Worm (Caenorhabditis elegans): Measurements from ENCODE around the gene srd-19.

Gene srd-19

DNA sequence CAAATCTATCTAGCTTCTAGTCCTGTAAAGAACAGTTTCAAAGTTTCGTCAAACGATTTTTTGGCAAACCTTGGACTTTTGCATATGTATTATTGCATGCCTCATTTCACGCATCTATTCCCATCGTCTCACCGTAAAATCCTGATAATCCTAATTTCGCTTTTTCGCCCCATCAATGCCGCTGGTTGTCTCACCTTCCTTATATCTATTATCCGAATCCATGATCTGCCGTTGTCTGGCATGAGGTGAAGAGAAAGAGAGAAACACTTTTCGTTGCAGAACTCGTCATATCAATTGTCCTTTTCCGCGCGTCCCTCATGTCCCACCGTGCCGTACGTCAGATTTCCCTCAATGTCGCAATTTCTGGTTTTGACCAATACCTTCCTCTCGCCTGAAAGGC lies 14.0 kb downstream of the srd-19 start, which contains the start of gene cut-2:
Gene cut-2 (plus strand): TSS at position 365 of the 400 bp plus-strand sequence.
- TF ChIP-seq attf-3 (GFP tag; conservative IDR thresholded peaks at IDR 0.05) (no peak), cebp-1 (GFP tag; IDR thresholded peaks at IDR 0.05) (no peak), cebp-1 (tag; optimal IDR thresholded peaks at IDR 0.05) (no peak), F39B2.1 (GFP tag; IDR thresholded peaks at IDR 0.05) (no peak), egrh-3 (GFP tag; IDR thresholded peaks at IDR 0.05) (no peak), ceh-40 (GFP tag; IDR thresholded peaks at IDR 0.05) (no peak), rpc-1 (optimal IDR thresholded peaks at IDR 0.05) (no peak), rpc-1 (tag; optimal IDR thresholded peaks at IDR 0.05) (no peak), sdz-38 (tag; optimal IDR thresholded peaks at IDR 0.05) (no peak), dpl-1 (GFP tag; optimal IDR thresholded peaks at IDR 0.05) (no peak), ccch-3 (GFP tag; optimal IDR thresholded peaks at IDR 0.05) (no peak)

DNA sequence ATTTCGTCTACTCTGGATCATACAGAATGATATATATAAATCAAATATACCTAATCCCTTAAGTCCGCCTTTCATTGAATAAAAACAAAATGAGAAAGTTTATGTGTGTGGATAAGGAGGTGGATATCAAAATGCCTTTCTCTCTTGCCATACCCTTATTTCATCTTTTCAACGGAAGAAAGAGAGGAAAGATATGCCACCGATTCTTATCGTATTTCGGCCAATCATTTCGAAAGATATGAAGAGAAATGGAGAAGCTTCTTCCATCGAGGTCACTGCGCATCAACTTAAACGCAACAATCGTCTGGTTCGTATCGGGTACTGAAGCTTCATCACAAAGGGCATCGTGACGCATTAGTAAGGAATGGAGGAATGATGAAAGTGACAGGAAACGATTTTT lies 15.3 kb downstream of the srd-19 start:
- TF ChIP-seq ztf-3 (GFP tag; optimal IDR thresholded peaks at IDR 0.05) (no peak), rcor-1 (GFP tag; IDR thresholded peaks at IDR 0.05) (no peak), F55B11.4 (tag; optimal IDR thresholded peaks at IDR 0.05; ENCODE audit: borderline replicate concordance, insufficient read depth) (no peak), ama-1 (optimal IDR thresholded peaks at IDR 0.05) (no peak), ama-1 (GFP tag; optimal IDR thresholded peaks at IDR 0.05) (no peak), nhr-27 (tag; optimal IDR thresholded peaks at IDR 0.05) (no peak), pha-4 (tag; optimal IDR thresholded peaks at IDR 0.05) (no peak), Y53F4B.3 (GFP tag; IDR thresholded peaks at IDR 0.05) (no peak), tbp1 (GFP tag; optimal IDR thresholded peaks at IDR 0.05) (no peak), tbx-9 (tag; optimal IDR thresholded peaks at IDR 0.05; ENCODE audit: borderline replicate concordance) (no peak)

DNA sequence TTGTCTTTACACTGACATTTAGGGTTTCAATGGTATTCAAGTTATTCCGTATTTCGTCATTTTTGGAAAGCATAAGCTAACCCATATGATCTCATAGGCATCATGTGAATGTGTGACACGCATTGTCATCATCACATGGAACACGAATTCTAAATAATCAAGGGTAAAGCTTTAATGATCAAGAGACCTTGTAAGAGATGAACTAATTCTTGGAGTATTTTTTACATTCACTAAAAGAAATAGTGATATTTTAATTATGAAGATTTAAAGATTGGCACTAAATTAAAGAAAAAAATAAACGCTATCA lies 16.6 kb downstream of the srd-19 start:
- TF ChIP-seq ceh-27 (GFP tag; optimal IDR thresholded peaks at IDR 0.05): no peak
- TF ChIP-seq nfyb-1 (GFP tag; IDR thresholded peaks at IDR 0.05): no peak
- no peak for TF ChIP-seq hlh-26 (GFP tag; conservative IDR thresholded peaks at IDR 0.05)
- no peak for TF ChIP-seq madf-10 (tag; optimal IDR thresholded peaks at IDR 0.05)
- TF ChIP-seq lsl-1 (GFP tag; optimal IDR thresholded peaks at IDR 0.05): no peak
- no peak for TF ChIP-seq ceh-40 (GFP tag; IDR thresholded peaks at IDR 0.05)
- TF ChIP-seq die-1 (tag; optimal IDR thresholded peaks at IDR 0.05): no peak

DNA sequence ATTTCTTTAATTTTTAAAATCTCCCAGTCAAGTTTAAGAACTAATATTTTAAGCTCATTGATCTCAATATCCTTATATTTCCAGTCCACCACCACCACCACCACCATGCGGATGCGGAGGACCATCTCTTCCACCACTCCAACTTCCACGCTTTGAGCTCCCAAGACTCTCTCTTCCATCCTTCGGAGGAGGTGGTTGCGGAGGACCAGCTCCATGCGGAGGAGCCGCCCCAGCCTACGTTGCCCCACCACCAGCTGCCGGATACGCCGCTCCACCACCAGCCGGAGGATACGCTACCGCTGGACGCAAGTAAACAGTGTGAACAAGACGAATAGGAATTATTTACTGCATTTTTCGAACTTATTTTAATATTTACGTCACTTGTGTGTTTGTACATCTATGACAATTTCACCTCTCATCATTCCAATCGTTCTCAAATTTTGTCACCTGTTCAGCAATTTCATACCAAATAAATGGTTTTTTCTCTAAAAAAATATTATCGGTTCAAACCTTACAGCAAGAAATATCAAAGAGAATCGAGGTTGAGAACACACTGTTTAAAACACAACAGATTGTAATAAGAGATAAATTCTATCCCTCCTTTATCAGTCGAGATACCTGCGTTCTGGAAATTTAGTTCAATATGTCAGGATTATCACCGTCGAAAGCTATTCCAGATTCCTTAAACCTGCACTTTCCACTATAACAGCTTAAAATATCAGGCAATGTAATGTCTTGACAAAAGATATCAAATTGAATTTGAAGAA lies 17.2 kb downstream of the srd-19 start:
- TF ChIP-seq egrh-3 (GFP tag; IDR thresholded peaks at IDR 0.05) (peak; percentile 87), C06A6.2 (GFP tag; conservative IDR thresholded peaks at IDR 0.05) (no peak), zfh-2 (GFP tag; conservative IDR thresholded peaks at IDR 0.05) (peak; percentile 91)

DNA sequence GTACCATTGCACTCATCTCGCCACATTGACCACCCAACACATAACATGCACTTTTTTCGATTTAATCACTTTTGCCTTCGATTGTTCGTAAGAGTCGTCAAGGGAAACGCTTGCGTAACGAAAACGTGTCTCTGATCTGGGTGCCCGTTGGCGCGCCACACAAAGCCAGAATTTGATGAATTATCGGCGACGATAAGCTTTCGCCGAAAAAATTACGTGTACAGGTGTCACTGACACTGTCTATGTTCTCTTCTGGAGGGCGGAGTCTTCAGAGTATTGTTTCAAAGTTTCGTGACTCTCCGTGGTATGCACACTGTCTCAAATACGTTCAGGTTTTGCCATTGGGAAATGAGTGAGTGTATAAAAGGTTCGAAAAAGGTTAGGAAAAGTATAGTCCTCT lies 17.9 kb downstream of the srd-19 start, which contains the start of gene F53F1.4:
Gene F53F1.4 (plus strand): TSS at position 390 of the 400 bp plus-strand sequence.
- TF ChIP-seq lin-26 (GFP tag; IDR thresholded peaks at IDR 0.05) (no peak), ztf-28 (GFP tag; IDR thresholded peaks at IDR 0.05) (0 out of 2 replicates have a peak, but pooled peaks have one; percentile 37)

DNA sequence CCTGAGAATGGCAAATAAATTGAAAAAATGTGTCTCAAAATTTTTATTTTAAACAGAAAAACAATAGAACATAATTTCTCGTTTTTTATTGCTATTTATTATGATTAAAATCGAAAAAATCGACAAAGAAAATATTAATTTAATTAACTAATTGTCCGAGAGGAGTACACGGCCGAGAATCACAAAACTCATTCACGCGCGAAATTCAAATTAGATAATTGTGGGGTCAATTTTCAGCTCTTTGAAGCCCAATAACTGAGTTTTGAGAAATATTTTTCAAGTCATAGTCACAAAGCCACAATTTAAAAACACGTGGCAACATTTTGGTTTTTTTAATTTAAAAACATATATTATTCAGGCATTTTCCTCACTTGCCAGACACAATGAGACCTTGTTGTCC lies 19.5 kb downstream of the srd-19 start:
- TF ChIP-seq B0336.3 (GFP tag; IDR thresholded peaks at IDR 0.05) (no peak), ztf-25 (GFP tag; IDR thresholded peaks at IDR 0.05) (no peak), egl-18 (GFP tag; IDR thresholded peaks at IDR 0.05) (no peak), F55B11.4 (tag; optimal IDR thresholded peaks at IDR 0.05; ENCODE audit: borderline replicate concordance, insufficient read depth) (no peak), lag-1 (GFP tag; IDR thresholded peaks at IDR 0.05) (no peak), let-607 (tag; optimal IDR thresholded peaks at IDR 0.05) (no peak), ceh-100 (GFP tag; IDR thresholded peaks at IDR 0.05) (no peak; the same call in 1 of the 2 replicates), bed-1 (GFP tag; IDR thresholded peaks at IDR 0.05) (no peak), sdz-38 (tag; optimal IDR thresholded peaks at IDR 0.05) (no peak), tlf-1 (GFP tag; optimal IDR thresholded peaks at IDR 0.05) (no peak), nfyb-1 (GFP tag; IDR thresholded peaks at IDR 0.05) (no peak), attf-6 (GFP tag; IDR thresholded peaks at IDR 0.05) (no peak), attf-5 (GFP tag; optimal IDR thresholded peaks at IDR 0.05) (no peak), Y79H2A.3 (GFP tag; conservative IDR thresholded peaks at IDR 0.05) (no peak)

Measured in whole organism, young adult.